Worm (Caenorhabditis elegans) whole organism, L2 larva: ENCODE results near the gene M199.8.

Experiments
- R02D3.7 ChIP-seq: fragments of 150-350 bp; optimal IDR thresholded peaks from 2 replicates; lab custom pipeline; 2014; ENCODE audit warnings: missing biosample characterization, missing genetic modification characterization
- ama-1 ChIP-seq: fragments of 150-350 bp; optimal IDR thresholded peaks from 2 replicates; lab custom pipeline; 2018; ENCODE audit warnings: inconsistent platforms
- ceh-82 ChIP-seq: fragments of 150-350 bp; optimal IDR thresholded peaks from 2 replicates; lab custom pipeline; 2014; ENCODE audit warnings: missing biosample characterization, missing genetic modification characterization
- dmd-4 ChIP-seq: sonication (generic microtip); optimal IDR thresholded peaks from 2 replicates; lab custom pipeline; 2017; ENCODE audit warnings: missing biosample characterization, missing genetic modification characterization
- egl-27 ChIP-seq: sonication (generic microtip); optimal IDR thresholded peaks from 3 replicates; lab custom pipeline; 2017; ENCODE audit warnings: missing biosample characterization, missing genetic modification reagents, missing genetic modification characterization
- elt-1 ChIP-seq: fragments of 150-350 bp; optimal IDR thresholded peaks from 2 replicates; lab custom pipeline; 2014; ENCODE audit warnings: missing biosample characterization, missing genetic modification characterization
- nhr-10 ChIP-seq: sonication (generic microtip); optimal IDR thresholded peaks from 2 replicates; lab custom pipeline; 2017; ENCODE audit warnings: missing biosample characterization, missing genetic modification characterization
- nhr-11 ChIP-seq: fragments of 150-350 bp; optimal IDR thresholded peaks from 2 replicates; lab custom pipeline; 2014; ENCODE audit warnings: missing biosample characterization, missing genetic modification characterization
- nhr-129 ChIP-seq: fragments of 150-350 bp; optimal IDR thresholded peaks from 2 replicates; lab custom pipeline; 2014; ENCODE audit warnings: missing biosample characterization, missing genetic modification characterization
- nhr-77 ChIP-seq: fragments of 150-350 bp; optimal IDR thresholded peaks from 2 replicates; lab custom pipeline; 2014; ENCODE audit warnings: missing biosample characterization, missing genetic modification characterization
- ztf-11 ChIP-seq: sonication (generic microtip); optimal IDR thresholded peaks from 2 replicates; lab custom pipeline; 2017; ENCODE audit warnings: missing biosample characterization, missing genetic modification characterization

- TF ChIP-seq nhr-129 (tag; lab: Kevin White, UChicago) (no peak), R02D3.7 (no peak), ztf-11 (tag; lab: Kevin White, UChicago) (no peak), elt-1 (tag; lab: Kevin White, UChicago) (no peak), ceh-82 (tag; lab: Kevin White, UChicago) (no peak), ama-1 (lab: Kevin White, UChicago) (no peak), egl-27 (tag; lab: Kevin White, UChicago) (no peak), nhr-10 (tag; lab: Kevin White, UChicago) (no peak), dmd-4 (tag; lab: Kevin White, UChicago) (no peak), nhr-11 (tag; lab: Kevin White, UChicago) (no peak), nhr-77 (no peak)
Measured at ce11 chrIV:15147104-15147503, 13.3 kb upstream of the M199.8 start, which contains the start of gene str-78.
